Worm (Caenorhabditis elegans) whole organism, L4 larva: ENCODE measurements around the gene rbm-22.
A peak's percentile ranks its signal among the peaks of the same experiment; 100 is the strongest.

ENCODE experiments used
- F26F4.8 ChIP-seq: fragments of 200-800 bp; sonication (Bioruptor generic); conservative IDR thresholded peaks from 2 replicates; pipeline ENCODE4 v1.3.6; 2022; ENCODE audit warnings: missing genetic modification characterization, missing compliant biosample characterization
- Y75B8A.6 ChIP-seq: fragments of 200-800 bp; sonication (Bioruptor generic); IDR thresholded peaks from 2 replicates; pipeline ENCODE4 v1.3.6; 2022; ENCODE audit warnings: missing genetic modification reagents, missing genetic modification characterization, missing compliant biosample characterization
- aha-1 ChIP-seq: fragments of 150-350 bp; peaks from one replicate; lab custom pipeline; 2014; ENCODE audit warnings: missing biosample characterization, missing genetic modification characterization
- ces-1 ChIP-seq: fragments of 150-350 bp; sonication (generic microtip); optimal IDR thresholded peaks from 4 replicates; lab custom pipeline; 2014; ENCODE audit warnings: missing biosample characterization, missing genetic modification reagents, missing genetic modification characterization
- jun-1 ChIP-seq: fragments of 150-350 bp; optimal IDR thresholded peaks from 2 replicates; lab custom pipeline; 2014; ENCODE audit warnings: missing biosample characterization, missing genetic modification reagents, missing genetic modification characterization
- lsy-2 ChIP-seq, 2 experiments: fragments of 150-350 bp in 1 of 2; sonication (generic microtip) in 1 of 2; optimal IDR thresholded peaks; 2 replicates each; lab custom pipeline; 2014 to 2017; ENCODE audit warnings: missing biosample characterization in 2 of 2, missing genetic modification characterization in 2 of 2
- madf-5 ChIP-seq, 2 experiments: fragments of 200-800 bp; sonication (Bioruptor generic); IDR thresholded peaks; 2 replicates each; pipeline ENCODE4 v1.3.6; 2022; ENCODE audit warnings: missing compliant biosample characterization in 2 of 2, missing genetic modification characterization in 2 of 2
- mep-1 ChIP-seq: fragments of 150-350 bp; sonication (generic microtip); optimal IDR thresholded peaks from 3 replicates; lab custom pipeline; 2014; ENCODE audit warnings: missing biosample characterization, missing genetic modification characterization
- nhr-237 ChIP-seq: sonication (generic microtip); optimal IDR thresholded peaks from 2 replicates; lab custom pipeline; 2017; ENCODE audit warnings: missing biosample characterization, missing genetic modification characterization
- nhr-28 ChIP-seq: fragments of 150-350 bp; optimal IDR thresholded peaks from 2 replicates; lab custom pipeline; 2014; ENCODE audit warnings: missing biosample characterization, missing genetic modification characterization
- set-16 ChIP-seq: fragments of 200-800 bp; sonication (Bioruptor generic); IDR thresholded peaks from 2 replicates; pipeline ENCODE4 v1.3.6; 2022; ENCODE audit warnings: missing genetic modification reagents, missing genetic modification characterization, missing compliant biosample characterization
- snpc-4 ChIP-seq: fragments of 150-350 bp; optimal IDR thresholded peaks from 2 replicates; lab custom pipeline; 2014; ENCODE audit warnings: missing biosample characterization, missing genetic modification characterization
- zfp-3 ChIP-seq: fragments of 200-800 bp; sonication (Bioruptor generic); conservative IDR thresholded peaks from 2 replicates; pipeline ENCODE4 v1.3.6; 2022; ENCODE audit warnings: missing genetic modification reagents, missing genetic modification characterization, missing compliant biosample characterization

ce11 chrIV:10820114-10820513 is 41.1 kb upstream of the rbm-22 start:
- TF ChIP-seq mep-1 (no peak), set-16 (GFP tag; lab: Robert Waterston, UW) (no peak), jun-1 (tag; lab: Kevin White, UChicago) (no peak), Y75B8A.6 (GFP tag; lab: Robert Waterston, UW) (no peak), lsy-2 (tag; optimal IDR thresholded peaks at IDR 0.05; lab: Kevin White, UChicago) (no peak), nhr-28 (peak; percentile 61), zfp-3 (GFP tag; lab: Robert Waterston, UW) (no peak), ces-1 (GFP tag; lab: Kevin White, UChicago) (no peak), F26F4.8 (GFP tag; lab: Robert Waterston, UW) (no peak), madf-5 (GFP tag; IDR thresholded peaks at IDR 0.05; lab: Robert Waterston, UW) (no peak), aha-1 (peak; percentile 51), nhr-237 (tag; lab: Kevin White, UChicago) (no peak), snpc-4 (no peak)
